Fruit fly (Drosophila melanogaster): ENCODE results near the gene Pus10.

Gene Pus10

DNA sequence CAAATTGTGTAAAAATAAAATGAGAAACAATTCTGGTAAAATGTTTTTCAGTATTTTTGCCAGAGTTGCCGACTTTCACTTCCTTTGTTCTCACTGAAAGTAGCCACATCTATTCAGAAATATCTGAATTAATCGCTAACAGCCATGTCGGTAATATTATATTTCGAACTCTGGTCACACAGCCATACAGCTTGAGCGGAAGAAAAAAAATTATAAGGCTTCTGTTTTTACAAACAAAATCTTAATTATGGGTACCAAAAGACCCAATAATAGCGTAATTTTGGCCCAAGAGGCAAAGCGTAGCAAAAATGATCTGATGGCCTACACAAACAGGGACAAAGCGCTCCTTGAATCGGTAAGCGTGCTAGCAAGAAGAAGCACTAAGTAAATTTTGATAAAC lies 889 bp upstream of the Pus10 start, which contains the start of gene CG3436 (continued):
- TF ChIP-seq CG30020 (tag; optimal IDR thresholded peaks at IDR 0.05) (peak; percentile 55), CG12391 (tag; optimal IDR thresholded peaks at IDR 0.05) (peak; percentile 19), MESR4 (GFP tag; optimal IDR thresholded peaks at IDR 0.05) (peak; percentile 44), gro (GFP tag; optimal IDR thresholded peaks at IDR 0.05) (peak; percentile 38), CG17829 (tag; optimal IDR thresholded peaks at IDR 0.05) (peak; percentile 15), HHEX (GFP tag; optimal IDR thresholded peaks at IDR 0.05) (no peak), nerfin-1 (tag; optimal IDR thresholded peaks at IDR 0.05) (peak; percentile 16), Pdp1 (GFP tag; optimal IDR thresholded peaks at IDR 0.05) (no peak), Med (GFP tag) (peak; percentile 82), CG9437 (GFP tag; optimal IDR thresholded peaks at IDR 0.05) (no peak), caup (GFP tag; optimal IDR thresholded peaks at IDR 0.05; ENCODE audit: severe bottlenecking) (no peak), sima (GFP tag; optimal IDR thresholded peaks at IDR 0.05) (no peak), Hmr (GFP tag; optimal IDR thresholded peaks at IDR 0.05) (peak; percentile 27), CG7271 (tag; optimal IDR thresholded peaks at IDR 0.05) (no peak), phol (tag; optimal IDR thresholded peaks at IDR 0.05) (peak; percentile 52), CG12236 (GFP tag; optimal IDR thresholded peaks at IDR 0.05) (no peak), stwl (tag; optimal IDR thresholded peaks at IDR 0.05) (peak; percentile 88), CG15269 (tag; optimal IDR thresholded peaks at IDR 0.05) (no peak), CG14710 (tag; optimal IDR thresholded peaks at IDR 0.05) (peak; percentile 59), pzg (GFP tag; optimal IDR thresholded peaks at IDR 0.05) (peak; percentile 91), ssp (GFP tag; IDR thresholded peaks at IDR 0.05) (no peak), p53 (GFP tag; optimal IDR thresholded peaks at IDR 0.05) (peak; percentile 7), CG12299 (tag; optimal IDR thresholded peaks at IDR 0.05) (peak; percentile 27), CG12659 (GFP tag; optimal IDR thresholded peaks at IDR 0.05) (peak; percentile 68), CG10267 (tag; optimal IDR thresholded peaks at IDR 0.05) (peak; percentile 31), Atf6 (GFP tag; IDR thresholded peaks at IDR 0.05) (no peak), Myb (GFP tag; optimal IDR thresholded peaks at IDR 0.05) (peak; percentile 48), CG17912 (GFP tag; optimal IDR thresholded peaks at IDR 0.05) (peak; percentile 34), B-H2 (GFP tag; optimal IDR thresholded peaks at IDR 0.05) (peak; percentile 47), E2f1 (GFP tag; IDR thresholded peaks at IDR 0.05) (no peak), ATbp (GFP tag; optimal IDR thresholded peaks at IDR 0.05) (no peak), exex (tag; optimal IDR thresholded peaks at IDR 0.05) (no peak), CG18262 (tag; optimal IDR thresholded peaks at IDR 0.05) (no peak), corto (GFP tag; optimal IDR thresholded peaks at IDR 0.05) (no peak)

DNA sequence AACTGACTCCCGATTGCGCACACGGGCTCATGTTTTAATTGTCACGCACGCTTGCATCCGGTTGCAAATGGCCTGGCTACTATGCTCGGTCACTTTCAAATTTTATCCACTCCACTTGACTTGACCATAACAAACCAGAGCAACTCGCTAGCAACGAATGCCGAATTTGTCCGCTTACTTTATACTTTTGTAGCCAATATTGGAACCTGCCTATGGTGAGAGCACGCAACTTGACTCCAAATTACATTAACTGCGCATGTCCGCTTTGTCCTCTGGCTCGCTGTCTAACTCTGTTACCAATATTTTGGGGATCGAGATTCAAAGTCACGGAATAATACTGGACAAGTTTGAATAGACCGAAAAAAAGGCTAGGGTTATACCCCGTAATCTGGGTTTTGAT lies 2.0 kb downstream of the Pus10 start, which contains the start of gene CG42399:
TSS of gene CG42399 (minus strand) at position 159 of the 400 bp plus-strand sequence.
- TF ChIP-seq CG9817 (tag; optimal IDR thresholded peaks at IDR 0.05) (no peak), kni (GFP tag; optimal IDR thresholded peaks at IDR 0.05) (peak; percentile 25), ewg (GFP tag; optimal IDR thresholded peaks at IDR 0.05) (peak; percentile 86), MBD-R2 (GFP tag; IDR thresholded peaks at IDR 0.05) (no peak), CG15514 (GFP tag; optimal IDR thresholded peaks at IDR 0.05) (peak; percentile 58), ac (GFP tag; optimal IDR thresholded peaks at IDR 0.05) (no peak), CG3995 (GFP tag; optimal IDR thresholded peaks at IDR 0.05) (peak; percentile 36), Mrtf (GFP tag; IDR thresholded peaks at IDR 0.05) (no peak), CG13894 (tag; optimal IDR thresholded peaks at IDR 0.05) (peak; percentile 23)

All from whole organism, embryonic.